Worm (Caenorhabditis elegans): ENCODE measurements around the gene C14B9.10.

Gene C14B9.10

ce11 chrIII:8121132-8121531 is 9.5 kb upstream of the C14B9.10 start, which contains the start of gene gei-8:
Gene gei-8 (minus strand): TSS chrIII:8121232.
- TF ChIP-seq nhr-85 (tag) (no peak), dsc-1 (tag; optimal IDR thresholded peaks at IDR 0.05) (peak; percentile 38), swsn-7 (tag; optimal IDR thresholded peaks at IDR 0.05) (no peak)

ce11 chrIII:8121923-8122322 is 8.7 kb upstream of the C14B9.10 start:
- TF ChIP-seq efl-1 (optimal IDR thresholded peaks at IDR 0.05) (no peak), efl-1 (GFP tag; optimal IDR thresholded peaks at IDR 0.05 in 1 of 2) (peak in 1 of 2 experiments; percentile 51), dsc-1 (tag; optimal IDR thresholded peaks at IDR 0.05) (peak; percentile 75), hpl-2 (GFP tag; optimal IDR thresholded peaks at IDR 0.05) (no peak), mef-2 (tag; optimal IDR thresholded peaks at IDR 0.05) (no peak), pax-3 (tag; optimal IDR thresholded peaks at IDR 0.05) (peak; percentile 26), ceh-88 (GFP tag; IDR thresholded peaks at IDR 0.05) (no peak), nhr-47 (tag; optimal IDR thresholded peaks at IDR 0.05) (peak; percentile 66), nhr-90 (tag; optimal IDR thresholded peaks at IDR 0.05; ENCODE audit: poor library complexity) (no peak), unc-86 (tag; optimal IDR thresholded peaks at IDR 0.05) (no peak), lin-13 (GFP tag; optimal IDR thresholded peaks at IDR 0.05) (no peak), fkh-8 (tag; optimal IDR thresholded peaks at IDR 0.05) (peak; percentile 89), lin-14 (GFP tag; optimal IDR thresholded peaks at IDR 0.05) (peak; percentile 13), isw-1 (GFP tag; IDR thresholded peaks at IDR 0.05) (no peak), swsn-7 (tag; optimal IDR thresholded peaks at IDR 0.05) (peak; percentile 2), rnt-1 (tag; optimal IDR thresholded peaks at IDR 0.05) (no peak), ztf-4 (tag; optimal IDR thresholded peaks at IDR 0.05) (peak; percentile 23), nhr-20 (tag; optimal IDR thresholded peaks at IDR 0.05) (peak; percentile 19), pag-3 (tag; optimal IDR thresholded peaks at IDR 0.05; ENCODE audit: borderline replicate concordance, insufficient read depth) (no peak), hlh-4 (tag; optimal IDR thresholded peaks at IDR 0.05) (peak; percentile 21), irx-1 (tag; optimal IDR thresholded peaks at IDR 0.05) (no peak), nhr-71 (tag; optimal IDR thresholded peaks at IDR 0.05) (peak; percentile 81)

- TF ChIP-seq xbp-1 (tag; optimal IDR thresholded peaks at IDR 0.05) = peak; percentile 37
- TF ChIP-seq lin-14 (GFP tag; optimal IDR thresholded peaks at IDR 0.05) = peak; percentile 89
- TF ChIP-seq lsy-2 (tag; optimal IDR thresholded peaks at IDR 0.05) = peak; percentile 77 to 90
- peak; percentile 72 to 84 for TF ChIP-seq efl-1 (optimal IDR thresholded peaks at IDR 0.05)
- peak; percentile 36 to 94 for TF ChIP-seq efl-1 (GFP tag; optimal IDR thresholded peaks at IDR 0.05 in 1 of 2)
- TF ChIP-seq egl-13 (tag; optimal IDR thresholded peaks at IDR 0.05) = no peak
- peak; percentile 67 for TF ChIP-seq rnt-1 (tag; optimal IDR thresholded peaks at IDR 0.05)
- no peak for TF ChIP-seq nhr-90 (tag; optimal IDR thresholded peaks at IDR 0.05; ENCODE audit: poor library complexity)
- TF ChIP-seq lin-35 (GFP tag; optimal IDR thresholded peaks at IDR 0.05) = peak; percentile 40 to 52
- TF ChIP-seq aly-2 (tag; optimal IDR thresholded peaks at IDR 0.05) = no peak
- TF ChIP-seq elt-3 (tag; optimal IDR thresholded peaks at IDR 0.05) = peak in 1 of 6 experiments; percentile 59
- no peak for TF ChIP-seq ceh-90 (tag; optimal IDR thresholded peaks at IDR 0.05)
- TF ChIP-seq fkh-8 (tag; optimal IDR thresholded peaks at IDR 0.05) = peak; percentile 16
- TF ChIP-seq C16A3.4 (tag; optimal IDR thresholded peaks at IDR 0.05) = no peak
- peak; percentile 40 for TF ChIP-seq nhr-20 (tag; optimal IDR thresholded peaks at IDR 0.05)
- peak; percentile 0 to 62 (median 9) for TF ChIP-seq ceh-82 (tag; optimal IDR thresholded peaks at IDR 0.05)
- peak; percentile 50 for TF ChIP-seq nhr-47 (tag; optimal IDR thresholded peaks at IDR 0.05)
- peak; percentile 13 to 27 (median 27) for TF ChIP-seq dpl-1 (GFP tag; optimal IDR thresholded peaks at IDR 0.05)
- TF ChIP-seq dsc-1 (tag; optimal IDR thresholded peaks at IDR 0.05) = peak; percentile 53
- TF ChIP-seq fos-1 (tag; optimal IDR thresholded peaks at IDR 0.05) = peak; percentile 76
- no peak for TF ChIP-seq elt-2 (tag; optimal IDR thresholded peaks at IDR 0.05)
- no peak for TF ChIP-seq lin-39 (tag; optimal IDR thresholded peaks at IDR 0.05)
- TF ChIP-seq jun-1 (tag; optimal IDR thresholded peaks at IDR 0.05) = peak; percentile 16
- peak; percentile 27 for TF ChIP-seq skn-1 (tag; optimal IDR thresholded peaks at IDR 0.05)
- TF ChIP-seq blmp-1 (tag; optimal IDR thresholded peaks at IDR 0.05) = peak; percentile 61
- peak; percentile 86 for TF ChIP-seq mep-1 (tag; optimal IDR thresholded peaks at IDR 0.05)
- peak; percentile 82 for TF ChIP-seq nhr-71 (tag; optimal IDR thresholded peaks at IDR 0.05)
- TF ChIP-seq tbx-2 (tag; optimal IDR thresholded peaks at IDR 0.05) = peak; percentile 54
- TF ChIP-seq nhr-19 (GFP tag; conservative IDR thresholded peaks at IDR 0.05) = peak; percentile 31; the same call in 1 of the 2 replicates
- peak in 1 of 2 experiments; percentile 34 for TF ChIP-seq mdl-1 (tag; optimal IDR thresholded peaks at IDR 0.05)
- TF ChIP-seq tlp-1 (tag; optimal IDR thresholded peaks at IDR 0.05) = no peak
- peak; percentile 45 for TF ChIP-seq nhr-77 (tag; optimal IDR thresholded peaks at IDR 0.05)
- TF ChIP-seq lin-13 (GFP tag; optimal IDR thresholded peaks at IDR 0.05) = peak; percentile 20
- peak; percentile 57 for TF ChIP-seq swsn-7 (tag; optimal IDR thresholded peaks at IDR 0.05)
- TF ChIP-seq snu-23 (GFP tag; optimal IDR thresholded peaks at IDR 0.05) = peak; percentile 70
- TF ChIP-seq nhr-85 (tag) = peak; percentile 77
- peak; percentile 42 for TF ChIP-seq unc-86 (tag; optimal IDR thresholded peaks at IDR 0.05)
Observed at ce11 chrIII:8124323-8124722, 6.3 kb upstream of the C14B9.10 start.

Data from whole organism, L1 larva.